Worm (Caenorhabditis elegans): ENCODE measurements around the gene F22B3.8.

- TF ChIP-seq nhr-76 (tag; optimal IDR thresholded peaks at IDR 0.05) (no peak), elt-3 (tag; optimal IDR thresholded peaks at IDR 0.05) (no peak), ces-1 (GFP tag; optimal IDR thresholded peaks at IDR 0.05) (no peak), blmp-1 (tag; optimal IDR thresholded peaks at IDR 0.05) (no peak), flh-1 (GFP tag; optimal IDR thresholded peaks at IDR 0.05) (no peak), nhr-237 (tag; optimal IDR thresholded peaks at IDR 0.05) (no peak), mab-5 (tag; optimal IDR thresholded peaks at IDR 0.05) (no peak), unc-39 (tag; optimal IDR thresholded peaks at IDR 0.05) (no peak), elt-1 (tag; optimal IDR thresholded peaks at IDR 0.05; ENCODE audit: borderline replicate concordance, insufficient read depth) (no peak), ceh-39 (tag; optimal IDR thresholded peaks at IDR 0.05) (no peak)
Observed at ce11 chrIV:11459684-11460083, 35.0 kb upstream of the F22B3.8 start, which contains the start of gene npr-3.

Data from whole organism, mixed stage, embryonic.